Worm (Caenorhabditis elegans): Measurements from ENCODE around the gene F25E5.8.

F25E5.8 gene

ce11 chrV:7437538-7437937 is 1.8 kb downstream of the F25E5.8 start, which contains the start of gene F25E5.9 (continued):
- TF ChIP-seq dve-1 (tag; optimal IDR thresholded peaks at IDR 0.05; ENCODE audit: insufficient read depth) (no peak), lin-29 (GFP tag; IDR thresholded peaks at IDR 0.05) (no peak), zip-2 (tag; optimal IDR thresholded peaks at IDR 0.05) (no peak), Y75B8A.6 (GFP tag; IDR thresholded peaks at IDR 0.05) (no peak), Y5F2A.4 (GFP tag; optimal IDR thresholded peaks at IDR 0.05) (no peak), lin-13 (GFP tag; optimal IDR thresholded peaks at IDR 0.05) (no peak), daf-8 (GFP tag; IDR thresholded peaks at IDR 0.05) (no peak), set-16 (GFP tag; IDR thresholded peaks at IDR 0.05) (0 out of 2 replicates have a peak, but pooled peaks have one; percentile 12), dmd-6 (GFP tag; IDR thresholded peaks at IDR 0.05) (no peak), F49E8.2 (tag; optimal IDR thresholded peaks at IDR 0.05; ENCODE audit: borderline replicate concordance) (no peak), ztf-11 (tag; optimal IDR thresholded peaks at IDR 0.05) (no peak), pqm-1 (tag; optimal IDR thresholded peaks at IDR 0.05) (no peak), F37D6.2 (tag; optimal IDR thresholded peaks at IDR 0.05) (no peak), unc-39 (tag; optimal IDR thresholded peaks at IDR 0.05) (no peak), daf-12 (tag; optimal IDR thresholded peaks at IDR 0.05) (no peak), mep-1 (tag; optimal IDR thresholded peaks at IDR 0.05) (no peak), ceh-20 (GFP tag; IDR thresholded peaks at IDR 0.05) (no peak), nhr-41 (GFP tag; IDR thresholded peaks at IDR 0.05) (no peak), zfp-2 (tag; optimal IDR thresholded peaks at IDR 0.05) (no peak), sdz-12 (GFP tag; optimal IDR thresholded peaks at IDR 0.05) (no peak), ceh-28 (tag; optimal IDR thresholded peaks at IDR 0.05) (no peak), mes-2 (tag; optimal IDR thresholded peaks at IDR 0.05; ENCODE audit: poor library complexity, severe bottlenecking) (peak; percentile 23), ztf-7 (tag; optimal IDR thresholded peaks at IDR 0.05) (no peak), ama-1 (optimal IDR thresholded peaks at IDR 0.05) (no peak), nhr-111 (GFP tag; optimal IDR thresholded peaks at IDR 0.05) (no peak), zip-11 (GFP tag; IDR thresholded peaks at IDR 0.05) (no peak), dmd-9 (GFP tag; IDR thresholded peaks at IDR 0.05) (no peak), mdt-29 (GFP tag; IDR thresholded peaks at IDR 0.05) (no peak), madf-5 (GFP tag; IDR thresholded peaks at IDR 0.05) (no peak), attf-4 (tag; optimal IDR thresholded peaks at IDR 0.05) (no peak), spr-3 (GFP tag; optimal IDR thresholded peaks at IDR 0.05) (no peak), aha-1 (tag) (no peak), php-3 (GFP tag; IDR thresholded peaks at IDR 0.05) (no peak), snpc-4 (tag; optimal IDR thresholded peaks at IDR 0.05) (no peak), ceh-62 (tag; optimal IDR thresholded peaks at IDR 0.05) (no peak), fos-1 (tag; optimal IDR thresholded peaks at IDR 0.05) (no peak)

ce11 chrV:7437985-7438384 is 2.3 kb downstream of the F25E5.8 start, which contains the start of gene F25E5.16:
Gene F25E5.16, plus strand, starts transcription at chrV:7438285.
- TF ChIP-seq F44E2.7 (GFP tag; IDR thresholded peaks at IDR 0.05), result no peak
- no peak for TF ChIP-seq rbr-2 (tag; optimal IDR thresholded peaks at IDR 0.05)
- no peak for TF ChIP-seq tra-1 (GFP tag; IDR thresholded peaks at IDR 0.05)
- TF ChIP-seq nhr-237 (tag; optimal IDR thresholded peaks at IDR 0.05), result no peak
- TF ChIP-seq hlh-30 (tag; optimal IDR thresholded peaks at IDR 0.05; ENCODE audit: insufficient read depth), result no peak
- no peak for TF ChIP-seq lim-7 (GFP tag; IDR thresholded peaks at IDR 0.05)
- no peak for TF ChIP-seq attf-4 (tag; optimal IDR thresholded peaks at IDR 0.05)
- TF ChIP-seq daf-19 (GFP tag; conservative IDR thresholded peaks at IDR 0.05), result no peak
- no peak for TF ChIP-seq set-16 (GFP tag; IDR thresholded peaks at IDR 0.05)
- no peak for TF ChIP-seq ceh-28 (tag; optimal IDR thresholded peaks at IDR 0.05)
- TF ChIP-seq dmd-8 (GFP tag; IDR thresholded peaks at IDR 0.05), result no peak
- no peak for TF ChIP-seq ztf-7 (tag; optimal IDR thresholded peaks at IDR 0.05)
- no peak for TF ChIP-seq daf-16 (GFP tag; optimal IDR thresholded peaks at IDR 0.05)
- TF ChIP-seq daf-16 (tag; optimal IDR thresholded peaks at IDR 0.05), result no peak
- no peak for TF ChIP-seq Y105C5A.15 (GFP tag; IDR thresholded peaks at IDR 0.05)
